Worm (Caenorhabditis elegans): ENCODE results near the gene glrx-21.

DNA sequence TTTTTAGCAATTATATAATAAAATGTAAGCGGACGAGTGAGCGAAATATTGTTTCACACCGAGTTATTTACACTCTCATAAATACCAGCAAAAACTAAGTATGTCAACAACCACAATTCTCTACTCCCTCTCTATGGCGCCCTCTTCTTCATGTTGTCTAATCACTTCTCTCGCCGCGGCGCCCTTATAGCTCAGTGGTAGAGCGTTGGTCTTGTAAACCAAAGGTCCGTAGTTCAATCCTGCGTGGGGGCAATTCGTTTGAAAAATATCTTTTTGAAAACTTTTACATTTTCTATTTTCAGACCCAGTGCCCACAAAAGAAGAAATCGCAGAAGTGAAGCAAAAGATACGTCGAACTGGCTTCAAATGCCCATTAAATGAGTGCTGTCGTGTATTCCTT lies 40.2 kb downstream of the glrx-21 start:
- TF ChIP-seq C08G9.2 (tag; optimal IDR thresholded peaks at IDR 0.05) (peak; percentile 59), nfya-1 (tag; optimal IDR thresholded peaks at IDR 0.05) (no peak), K09A11.1 (tag; optimal IDR thresholded peaks at IDR 0.05; ENCODE audit: insufficient read depth) (no peak), fkh-6 (tag; optimal IDR thresholded peaks at IDR 0.05) (peak; percentile 64)

Measured in whole organism, late embryonic.